Fruit fly (Drosophila melanogaster) whole organism, embryonic: ENCODE data around the gene Pvf1.

ENCODE experiments used
- ATbp ChIP-seq: fragments of 200-800 bp; sonication (Bioruptor generic); optimal IDR thresholded peaks from 2 replicates; lab custom pipeline; 2017; ENCODE audit warnings: missing biosample characterization, mild to moderate bottlenecking, missing genetic modification characterization, missing genetic modification reagents
- Asciz ChIP-seq: fragments of 200-800 bp; sonication (Bioruptor generic); optimal IDR thresholded peaks from 2 replicates; lab custom pipeline; 2017; ENCODE audit warnings: missing biosample characterization, mild to moderate bottlenecking, missing genetic modification characterization, missing genetic modification reagents
- B-H2 ChIP-seq: fragments of 200-800 bp; sonication (Bioruptor generic); optimal IDR thresholded peaks from 2 replicates; lab custom pipeline; 2018; ENCODE audit warnings: missing biosample characterization, mild to moderate bottlenecking, missing genetic modification characterization
- Bteb2 ChIP-seq: fragments of 200-800 bp; sonication (Bioruptor generic); optimal IDR thresholded peaks from 2 replicates; lab custom pipeline; 2016; ENCODE audit warnings: missing biosample characterization, missing genetic modification characterization
- CG10209 ChIP-seq: fragments of 200-800 bp; sonication (Bioruptor generic); optimal IDR thresholded peaks from 3 replicates; lab custom pipeline; 2017; ENCODE audit warnings: missing biosample characterization, mild to moderate bottlenecking, missing genetic modification characterization, missing genetic modification reagents
- CG1024 ChIP-seq: fragments of 200-800 bp; sonication (Bioruptor generic); IDR thresholded peaks from 2 replicates; pipeline ENCODE4 v1.3.6; 2022; ENCODE audit warnings: missing biosample characterization, missing genetic modification characterization
- CG10543 ChIP-seq: fragments of 200-800 bp; sonication (Bioruptor generic); optimal IDR thresholded peaks from 3 replicates; lab custom pipeline; 2017; ENCODE audit warnings: missing biosample characterization, mild to moderate bottlenecking, missing genetic modification characterization, moderate library complexity
- CG10654 ChIP-seq: fragments of 200-800 bp; sonication (Bioruptor generic); optimal IDR thresholded peaks from 2 replicates; lab custom pipeline; 2016; ENCODE audit warnings: missing biosample characterization, missing genetic modification characterization
- CG10959 ChIP-seq: fragments of 200-800 bp; sonication (Bioruptor generic); IDR thresholded peaks from 2 replicates; pipeline ENCODE4 v1.3.6; 2022; ENCODE audit warnings: missing biosample characterization, missing genetic modification characterization
- CG11247 ChIP-seq: fragments of 200-800 bp; sonication (Bioruptor generic); IDR thresholded peaks from 2 replicates; pipeline ENCODE4 v1.3.6; 2022; ENCODE audit warnings: missing biosample characterization, missing genetic modification characterization
- CG15514 ChIP-seq: fragments of 200-800 bp; sonication (Bioruptor generic); optimal IDR thresholded peaks from 3 replicates; lab custom pipeline; 2017; ENCODE audit warnings: missing biosample characterization, missing genetic modification characterization, mild to moderate bottlenecking, moderate library complexity, missing genetic modification reagents
- CG1603 ChIP-seq: fragments of 200-800 bp; sonication (Bioruptor generic); optimal IDR thresholded peaks from 2 replicates; lab custom pipeline; 2019; ENCODE audit warnings: missing biosample characterization, mild to moderate bottlenecking, missing genetic modification characterization, moderate library complexity
- CG17612 ChIP-seq: fragments of 200-800 bp; sonication (Bioruptor generic); IDR thresholded peaks from 2 replicates; pipeline ENCODE4 v1.3.6; 2022; ENCODE audit warnings: missing biosample characterization, missing genetic modification characterization
- CG18599 ChIP-seq: fragments of 200-800 bp; sonication (Bioruptor generic); optimal IDR thresholded peaks from 3 replicates; lab custom pipeline; 2017; ENCODE audit warnings: missing biosample characterization, missing genetic modification characterization, mild to moderate bottlenecking, moderate library complexity, missing genetic modification reagents
- CG18619 ChIP-seq: fragments of 200-800 bp; sonication (Bioruptor generic); optimal IDR thresholded peaks from 3 replicates; lab custom pipeline; 2017; ENCODE audit warnings: missing biosample characterization, mild to moderate bottlenecking, missing genetic modification characterization
- CG30020 ChIP-seq: fragments of 200-800 bp; optimal IDR thresholded peaks from 2 replicates; lab custom pipeline; 2019; ENCODE audit warnings: missing biosample characterization, mild to moderate bottlenecking, missing genetic modification characterization, moderate library complexity
- CG3847 ChIP-seq: fragments of 200-800 bp; sonication (Bioruptor generic); IDR thresholded peaks from 2 replicates; pipeline ENCODE4 v1.3.6; 2022; ENCODE audit warnings: missing biosample characterization, missing genetic modification characterization
- CG4617 ChIP-seq: fragments of 200-800 bp; sonication (Bioruptor generic); optimal IDR thresholded peaks from 3 replicates; lab custom pipeline; 2016; ENCODE audit warnings: missing biosample characterization, missing genetic modification characterization, borderline replicate concordance
- CG4707 ChIP-seq: fragments of 200-800 bp; sonication (Bioruptor generic); optimal IDR thresholded peaks from 2 replicates; lab custom pipeline; 2018; ENCODE audit warnings: missing biosample characterization, mild to moderate bottlenecking, missing genetic modification characterization, moderate library complexity
- CG4820 ChIP-seq: fragments of 200-800 bp; sonication (Bioruptor generic); optimal IDR thresholded peaks from 3 replicates; lab custom pipeline; 2016; ENCODE audit warnings: missing biosample characterization, missing genetic modification characterization
- CG6854 ChIP-seq: fragments of 200-800 bp; sonication (Bioruptor generic); optimal IDR thresholded peaks from 3 replicates; lab custom pipeline; 2017; ENCODE audit warnings: missing biosample characterization, mild to moderate bottlenecking, missing genetic modification characterization
- CG7928 ChIP-seq: fragments of 200-800 bp; sonication (Bioruptor generic); optimal IDR thresholded peaks from 2 replicates; lab custom pipeline; 2017; ENCODE audit warnings: missing biosample characterization, mild to moderate bottlenecking, missing genetic modification characterization
- CG9797 ChIP-seq: fragments of 200-800 bp; sonication (Bioruptor generic); optimal IDR thresholded peaks from 3 replicates; lab custom pipeline; 2018; ENCODE audit warnings: missing biosample characterization, mild to moderate bottlenecking, missing genetic modification characterization
- Dip3 ChIP-seq: fragments of 200-800 bp; sonication (Bioruptor generic); optimal IDR thresholded peaks from 3 replicates; lab custom pipeline; 2016; ENCODE audit warnings: missing biosample characterization, missing genetic modification characterization
- E2f1 ChIP-seq: fragments of 200-800 bp; sonication (Bioruptor generic); IDR thresholded peaks from 2 replicates; pipeline ENCODE4 v1.3.6; 2022; ENCODE audit warnings: missing biosample characterization, missing genetic modification characterization
- Ets65A ChIP-seq: fragments of 200-800 bp; sonication (Bioruptor generic); peaks from one replicate; lab custom pipeline; 2016; ENCODE audit warnings: missing biosample characterization, missing genetic modification characterization
- GATAe ChIP-seq: fragments of 200-800 bp; sonication (Bioruptor generic); conservative IDR thresholded peaks from 2 replicates; pipeline ENCODE4 v1.3.6; 2022; ENCODE audit warnings: missing biosample characterization, missing genetic modification characterization
- Hr3 ChIP-seq: fragments of 200-800 bp; sonication (Bioruptor generic); optimal IDR thresholded peaks from 3 replicates; lab custom pipeline; 2016; ENCODE audit warnings: missing biosample characterization, missing genetic modification characterization
- Lpt ChIP-seq: fragments of >200 bp; optimal IDR thresholded peaks from 2 replicates; lab custom pipeline; 2018; ENCODE audit warnings: missing biosample characterization, missing genetic modification characterization
- NC2β ChIP-seq: fragments of 200-800 bp; sonication (Bioruptor generic); optimal IDR thresholded peaks from 2 replicates; lab custom pipeline; 2016; ENCODE audit warnings: missing biosample characterization, missing genetic modification characterization
- Trl ChIP-seq, 3 experiments: fragments of >200 bp in 2 of 3; fragments of 200-800 bp in 1 of 3; sonication (Bioruptor generic) in 1 of 3; optimal IDR thresholded peaks; 2 replicates in 1 of 3; 3 replicates in 2 of 3; lab custom pipeline; 2016 to 2017; ENCODE audit warnings: missing biosample characterization in 1 of 3, missing genetic modification characterization in 1 of 3
- Vsx1 ChIP-seq: fragments of 200-800 bp; sonication (Bioruptor generic); optimal IDR thresholded peaks from 2 replicates; lab custom pipeline; 2017; ENCODE audit warnings: missing biosample characterization, mild to moderate bottlenecking, missing genetic modification characterization, missing genetic modification reagents
- bcd ChIP-seq: fragments of 200-800 bp; sonication (Bioruptor generic); optimal IDR thresholded peaks from 2 replicates; lab custom pipeline; 2017; ENCODE audit warnings: missing biosample characterization, mild to moderate bottlenecking, missing genetic modification characterization
- crol ChIP-seq: fragments of 200-800 bp; sonication (Bioruptor generic); IDR thresholded peaks from 2 replicates; pipeline ENCODE4 v1.3.6; 2022; ENCODE audit warnings: missing biosample characterization, missing genetic modification characterization
- eve ChIP-seq, 2 experiments: fragments of >200 bp; optimal IDR thresholded peaks; 2 replicates each; lab custom pipeline; 2017; ENCODE audit warnings: missing biosample characterization in 2 of 2, missing genetic modification characterization in 2 of 2
- gsb-n ChIP-seq: fragments of 200-800 bp; sonication (Bioruptor generic); optimal IDR thresholded peaks from 3 replicates; lab custom pipeline; 2018; ENCODE audit warnings: missing biosample characterization, mild to moderate bottlenecking, missing genetic modification characterization
- hkb ChIP-seq, 2 experiments: fragments of 200-800 bp in 1 of 2; fragments of >200 bp in 1 of 2; sonication (Bioruptor generic) in 1 of 2; IDR thresholded peaks in 1 of 2; optimal IDR thresholded peaks in 1 of 2; 2 replicates each; pipeline versions ENCODE4 v1.3.6 to Lab custom; 2017 to 2022; ENCODE audit warnings: missing biosample characterization in 1 of 2, missing genetic modification characterization in 1 of 2
- inv ChIP-seq: fragments of 200-800 bp; sonication (Bioruptor generic); IDR thresholded peaks from 2 replicates; pipeline ENCODE4 v1.3.6; 2022; ENCODE audit warnings: missing biosample characterization, missing genetic modification characterization; ENCODE audit not compliant: partially characterized antibody
- lmd ChIP-seq: fragments of 200-800 bp; sonication (Bioruptor generic); IDR thresholded peaks from 2 replicates; pipeline ENCODE4 v1.3.6; 2022; ENCODE audit warnings: missing biosample characterization, missing genetic modification characterization
- lola ChIP-seq, 3 experiments: fragments of >200 bp in 2 of 3; fragments of 200-800 bp in 1 of 3; sonication (Bioruptor generic) in 1 of 3; optimal IDR thresholded peaks; 2 replicates each; lab custom pipeline; 2017 to 2019; ENCODE audit warnings: missing biosample characterization in 3 of 3, missing genetic modification characterization in 3 of 3, mild to moderate bottlenecking in 1 of 3, moderate library complexity in 1 of 3
- oc ChIP-seq: fragments of 200-800 bp; sonication (Bioruptor generic); optimal IDR thresholded peaks from 2 replicates; lab custom pipeline; 2018; ENCODE audit warnings: missing biosample characterization, mild to moderate bottlenecking, missing genetic modification characterization, moderate library complexity
- odd ChIP-seq: fragments of 200-800 bp; sonication (Bioruptor generic); optimal IDR thresholded peaks from 2 replicates; lab custom pipeline; 2017; ENCODE audit warnings: missing biosample characterization, mild to moderate bottlenecking, missing genetic modification characterization
- slp2 ChIP-seq: fragments of 200-800 bp; sonication (Bioruptor generic); optimal IDR thresholded peaks from 2 replicates; lab custom pipeline; 2016; ENCODE audit warnings: missing biosample characterization, missing genetic modification characterization
- stc ChIP-seq: fragments of 200-800 bp; sonication (Bioruptor generic); IDR thresholded peaks from 2 replicates; pipeline ENCODE4 v1.3.6; 2022; ENCODE audit warnings: missing biosample characterization, missing genetic modification characterization
- trh ChIP-seq: fragments of 200-800 bp; sonication (Bioruptor generic); optimal IDR thresholded peaks from 2 replicates; lab custom pipeline; 2016; ENCODE audit warnings: missing biosample characterization, missing genetic modification characterization
- tup ChIP-seq: fragments of 200-800 bp; sonication (Bioruptor generic); optimal IDR thresholded peaks from 2 replicates; lab custom pipeline; 2016; ENCODE audit warnings: missing biosample characterization, mild to moderate bottlenecking, missing genetic modification characterization, moderate library complexity
- vfl ChIP-seq: fragments of 200-800 bp; sonication (Bioruptor generic); optimal IDR thresholded peaks from 2 replicates; lab custom pipeline; 2016; ENCODE audit warnings: missing biosample characterization, missing genetic modification characterization
- vnd ChIP-seq: fragments of 200-800 bp; sonication (Bioruptor generic); IDR thresholded peaks from 3 replicates; pipeline ENCODE4 v1.3.6; 2022; ENCODE audit warnings: missing biosample characterization, missing genetic modification characterization; ENCODE audit not compliant: partially characterized antibody
- z ChIP-seq: fragments of 200-800 bp; sonication (Bioruptor generic); IDR thresholded peaks from 3 replicates; pipeline ENCODE4 v1.3.6; 2022; ENCODE audit warnings: missing biosample characterization, missing genetic modification characterization

The Pvf1 gene

dm6 chrX:18869489-18870132, 37.1 kb downstream of the Pvf1 start (continued):
- no peak for TF ChIP-seq CG17612 (GFP tag; lab: Robert Waterston, UW)
- TF ChIP-seq CG4617: no peak
- TF ChIP-seq vfl (GFP tag; lab: Kevin White, UChicago): no peak
- 0 out of 2 replicates have a peak, but pooled peaks have one; percentile 21 for TF ChIP-seq CG3847 (GFP tag; lab: Robert Waterston, UW)
- peak; percentile 81 for TF ChIP-seq crol (GFP tag; lab: Robert Waterston, UW)
- TF ChIP-seq CG4707: no peak
- no peak for TF ChIP-seq gsb-n
- TF ChIP-seq inv (GFP tag; lab: Robert Waterston, UW): no peak
- peak; percentile 67 for TF ChIP-seq lmd (GFP tag; lab: Robert Waterston, UW)
- no peak for TF ChIP-seq trh (GFP tag; lab: Kevin White, UChicago)
- TF ChIP-seq lola (GFP tag; optimal IDR thresholded peaks at IDR 0.05; lab: Kevin White, UChicago): no peak
- peak; percentile 22 for TF ChIP-seq Asciz (GFP tag; lab: Kevin White, UChicago)
- no peak for TF ChIP-seq Vsx1
- TF ChIP-seq CG9797 (GFP tag; lab: Kevin White, UChicago): no peak
- no peak for TF ChIP-seq tup (GFP tag; lab: Kevin White, UChicago)
- TF ChIP-seq CG18599 (GFP tag; lab: Kevin White, UChicago): peak; percentile 20
- TF ChIP-seq GATAe (GFP tag; lab: Robert Waterston, UW): no peak
- TF ChIP-seq CG1603: no peak
- no peak for TF ChIP-seq odd (GFP tag; lab: Kevin White, UChicago)
- peak; percentile 42 for TF ChIP-seq Hr3 (GFP tag; lab: Kevin White, UChicago)
- peak; percentile 37 for TF ChIP-seq CG18619
- TF ChIP-seq CG11247: peak; percentile 59; the same call in 1 of the 2 replicates
- TF ChIP-seq CG6854: no peak
- no peak for TF ChIP-seq CG10543 (GFP tag; lab: Kevin White, UChicago)
- TF ChIP-seq slp2: peak; percentile 35
- TF ChIP-seq oc (tag; lab: Kevin White, UChicago): no peak
- no peak for TF ChIP-seq Dip3 (GFP tag; lab: Kevin White, UChicago)
- TF ChIP-seq NC2β (GFP tag; lab: Kevin White, UChicago): no peak
- no peak for TF ChIP-seq CG10959 (GFP tag; lab: Robert Waterston, UW)
- no peak for TF ChIP-seq CG30020 (tag; lab: Kevin White, UChicago)
- no peak for TF ChIP-seq Lpt (GFP tag; lab: Kevin White, UChicago)
- TF ChIP-seq CG4820 (GFP tag; lab: Kevin White, UChicago): no peak
- TF ChIP-seq z (GFP tag; lab: Robert Waterston, UW): no peak
- TF ChIP-seq Trl (optimal IDR thresholded peaks at IDR 0.05; lab: Kevin White, UChicago): no peak
- TF ChIP-seq Trl (GFP tag; optimal IDR thresholded peaks at IDR 0.05; lab: Kevin White, UChicago): peak; percentile 37
- peak; percentile 41; the same call in 1 of the 2 replicates for TF ChIP-seq E2f1 (GFP tag; lab: Robert Waterston, UW)
- no peak for TF ChIP-seq Bteb2 (GFP tag; lab: Kevin White, UChicago)
- peak; percentile 47; the same call in 1 of the 2 replicates for TF ChIP-seq CG1024 (GFP tag; lab: Robert Waterston, UW)
- no peak for TF ChIP-seq hkb (optimal IDR thresholded peaks at IDR 0.05; lab: Kevin White, UChicago)
- TF ChIP-seq hkb (GFP tag; IDR thresholded peaks at IDR 0.05; lab: Robert Waterston, UW): peak; percentile 82
- TF ChIP-seq bcd (GFP tag; lab: Kevin White, UChicago): peak; percentile 52
- peak; percentile 6 for TF ChIP-seq ATbp (GFP tag; lab: Kevin White, UChicago)
- no peak for TF ChIP-seq eve (GFP tag; optimal IDR thresholded peaks at IDR 0.05; lab: Kevin White, UChicago)
- peak; percentile 34 for TF ChIP-seq CG10654
- TF ChIP-seq CG7928: no peak
- no peak for TF ChIP-seq CG15514 (GFP tag; lab: Kevin White, UChicago)
- 0 out of 2 replicates have a peak, but pooled peaks have one; percentile 44 for TF ChIP-seq stc (GFP tag; lab: Robert Waterston, UW)
- TF ChIP-seq B-H2 (GFP tag; lab: Kevin White, UChicago): no peak
- no peak for TF ChIP-seq Ets65A (GFP tag; lab: Kevin White, UChicago)
- TF ChIP-seq CG10209 (GFP tag; lab: Kevin White, UChicago): peak; percentile 48
- TF ChIP-seq vnd (GFP tag; lab: Robert Waterston, UW): no peak
